Comparison of ENCODE assay signal across 3 fruit fly cellular contexts in genomic region chr3L:11242410-11243291, dm6.
TF ChIP-seq lines count a peak whose summit lies in the region.

No protein-coding gene starts in this region.

TF ChIP-seq in whole organism, adult, 20 proteins besides CTCF, POLR2A, EP300 and RAD21 (continued from another document):
- no peak for TF ChIP-seq cnc (optimal IDR thresholded peaks at IDR 0.05; lab: Kevin White, UChicago)
- peak; percentile 32 for TF ChIP-seq pad (GFP tag; optimal IDR thresholded peaks at IDR 0.05; lab: Kevin White, UChicago)

TF ChIP-seq in whole organism, embryonic, 481 proteins besides CTCF, POLR2A, EP300 and RAD21 (continued from another document):
- TF ChIP-seq sens (GFP tag; lab: Kevin White, UChicago) (peak; percentile 62), stc (GFP tag; IDR thresholded peaks at IDR 0.05; lab: Robert Waterston, UW) (0 out of 2 replicates have a peak, but pooled peaks have one; percentile 22), CG34376 (GFP tag; optimal IDR thresholded peaks at IDR 0.05; lab: Kevin White, UChicago) (peak; percentile 37), crol (GFP tag; IDR thresholded peaks at IDR 0.05; lab: Robert Waterston, UW) (peak; percentile 76), caup (GFP tag; optimal IDR thresholded peaks at IDR 0.05; lab: Kevin White, UChicago; ENCODE audit: severe bottlenecking) (peak; percentile 8), lab (GFP tag; optimal IDR thresholded peaks at IDR 0.05; lab: Kevin White, UChicago) (peak; percentile 56), CG7372 (GFP tag; IDR thresholded peaks at IDR 0.05; lab: Robert Waterston, UW) (no peak), slbo (GFP tag; IDR thresholded peaks at IDR 0.05; lab: Robert Waterston, UW) (peak; percentile 24; the same call in 1 of the 2 replicates), jigr1 (GFP tag; IDR thresholded peaks at IDR 0.05; lab: Robert Waterston, UW) (no peak), zf30C (GFP tag; optimal IDR thresholded peaks at IDR 0.05; lab: Kevin White, UChicago) (peak; percentile 78), BtbVII (GFP tag; optimal IDR thresholded peaks at IDR 0.05; lab: Kevin White, UChicago) (peak; percentile 26), Ets65A (GFP tag; lab: Kevin White, UChicago) (peak; percentile 7), CG18599 (GFP tag; optimal IDR thresholded peaks at IDR 0.05; lab: Kevin White, UChicago) (no peak), sens-2 (GFP tag; IDR thresholded peaks at IDR 0.05; lab: Robert Waterston, UW) (0 out of 2 replicates have a peak, but pooled peaks have one; percentile 12), CG10959 (GFP tag; IDR thresholded peaks at IDR 0.05; lab: Robert Waterston, UW) (no peak), Trl (optimal IDR thresholded peaks at IDR 0.05; lab: Kevin White, UChicago) (peak; percentile 68 to 78), Trl (GFP tag; optimal IDR thresholded peaks at IDR 0.05; lab: Kevin White, UChicago) (no peak), gce (GFP tag; IDR thresholded peaks at IDR 0.05; lab: Robert Waterston, UW) (0 out of 3 replicates have a peak, but pooled peaks have one; percentile 14), pho (GFP tag; optimal IDR thresholded peaks at IDR 0.05; lab: Kevin White, UChicago) (peak; percentile 7), chif (GFP tag; optimal IDR thresholded peaks at IDR 0.05; lab: Kevin White, UChicago) (no peak), so (GFP tag; IDR thresholded peaks at IDR 0.05; lab: Robert Waterston, UW) (0 out of 3 replicates have a peak, but pooled peaks have one; percentile 31), Pdp1 (GFP tag; optimal IDR thresholded peaks at IDR 0.05; lab: Kevin White, UChicago) (peak in 1 of 2 experiments; percentile 93), Awh (GFP tag; IDR thresholded peaks at IDR 0.05; lab: Robert Waterston, UW) (0 out of 2 replicates have a peak, but pooled peaks have one; percentile 35), CG15479 (GFP tag; optimal IDR thresholded peaks at IDR 0.05; lab: Kevin White, UChicago) (peak; percentile 85), CG17361 (GFP tag; IDR thresholded peaks at IDR 0.05; lab: Robert Waterston, UW) (no peak), sug (tag; optimal IDR thresholded peaks at IDR 0.05; lab: Kevin White, UChicago) (peak; percentile 93), CG32532 (GFP tag; IDR thresholded peaks at IDR 0.05; lab: Robert Waterston, UW) (peak; percentile 38; the same call in 1 of the 2 replicates), CG2678 (tag; optimal IDR thresholded peaks at IDR 0.05; lab: Kevin White, UChicago) (peak; percentile 21), vvl (GFP tag; IDR thresholded peaks at IDR 0.05; lab: Robert Waterston, UW) (peak; percentile 9; the same call in 1 of the 2 replicates), CG1603 (tag; optimal IDR thresholded peaks at IDR 0.05; lab: Kevin White, UChicago) (peak; percentile 1), Drgx (GFP tag; IDR thresholded peaks at IDR 0.05; lab: Robert Waterston, UW) (peak; percentile 16; the same call in 1 of the 2 replicates), yki (optimal IDR thresholded peaks at IDR 0.05; lab: Kevin White, UChicago) (peak; percentile 22), ase (GFP tag; IDR thresholded peaks at IDR 0.05; lab: Robert Waterston, UW) (peak; percentile 40; the same call in 1 of the 3 replicates), rib (GFP tag; IDR thresholded peaks at IDR 0.05; lab: Robert Waterston, UW) (peak; percentile 75), Hr78 (GFP tag; optimal IDR thresholded peaks at IDR 0.05; lab: Kevin White, UChicago) (peak in 1 of 2 experiments; percentile 37), Mrtf (GFP tag; IDR thresholded peaks at IDR 0.05; lab: Robert Waterston, UW) (no peak), Stat92E (GFP tag; optimal IDR thresholded peaks at IDR 0.05; lab: Kevin White, UChicago) (no peak), exex (tag; optimal IDR thresholded peaks at IDR 0.05; lab: Kevin White, UChicago) (peak; percentile 61), CG8290 (GFP tag; optimal IDR thresholded peaks at IDR 0.05; lab: Kevin White, UChicago) (no peak), CG8290 (tag; optimal IDR thresholded peaks at IDR 0.05; lab: Kevin White, UChicago) (peak in 1 of 2 experiments; percentile 29), CG1832 (GFP tag; optimal IDR thresholded peaks at IDR 0.05; lab: Kevin White, UChicago) (peak; percentile 56)

TF ChIP-seq in whole organism, prepupa, 60 proteins besides CTCF, POLR2A, EP300 and RAD21 (continued from another document):
- TF ChIP-seq OdsH (GFP tag; optimal IDR thresholded peaks at IDR 0.05; lab: Kevin White, UChicago) = peak; percentile 16
- TF ChIP-seq fd59A (GFP tag; optimal IDR thresholded peaks at IDR 0.05; lab: Kevin White, UChicago) = no peak
- peak; percentile 34 for TF ChIP-seq CG11762 (GFP tag; optimal IDR thresholded peaks at IDR 0.05; lab: Kevin White, UChicago; ENCODE audit: insufficient read depth)
- TF ChIP-seq Blimp-1 (GFP tag; optimal IDR thresholded peaks at IDR 0.05; lab: Kevin White, UChicago) = no peak
- peak; percentile 12 for TF ChIP-seq CG34406 (GFP tag; optimal IDR thresholded peaks at IDR 0.05; lab: Kevin White, UChicago)
- peak; percentile 6 for TF ChIP-seq CG3032 (tag; optimal IDR thresholded peaks at IDR 0.05; lab: Kevin White, UChicago)
- TF ChIP-seq CG31627 (GFP tag; optimal IDR thresholded peaks at IDR 0.05; lab: Kevin White, UChicago) = no peak
- peak; percentile 24 for TF ChIP-seq Ets96B (tag; optimal IDR thresholded peaks at IDR 0.05; lab: Kevin White, UChicago)
- no peak for TF ChIP-seq CG15336 (GFP tag; IDR thresholded peaks at IDR 0.05; lab: Robert Waterston, UW)
- TF ChIP-seq dac (GFP tag; optimal IDR thresholded peaks at IDR 0.05; lab: Kevin White, UChicago) = no peak
- TF ChIP-seq dsx (GFP tag; optimal IDR thresholded peaks at IDR 0.05; lab: Kevin White, UChicago; ENCODE audit: poor library complexity, severe bottlenecking) = peak; percentile 5
- TF ChIP-seq Hr39 (GFP tag; optimal IDR thresholded peaks at IDR 0.05; lab: Kevin White, UChicago) = no peak
- TF ChIP-seq Lpt (GFP tag; optimal IDR thresholded peaks at IDR 0.05; lab: Kevin White, UChicago) = no peak
- TF ChIP-seq eg (GFP tag; IDR thresholded peaks at IDR 0.05; lab: Robert Waterston, UW) = peak; percentile 59; the same call in 2 of the 3 replicates
- TF ChIP-seq Eip75B (GFP tag; optimal IDR thresholded peaks at IDR 0.05; lab: Kevin White, UChicago) = peak; percentile 32
- no peak for TF ChIP-seq spab (GFP tag; optimal IDR thresholded peaks at IDR 0.05; lab: Kevin White, UChicago)
- no peak for TF ChIP-seq CG3919 (GFP tag; optimal IDR thresholded peaks at IDR 0.05; lab: Kevin White, UChicago)
- peak; percentile 65 for TF ChIP-seq CG6163 (GFP tag; IDR thresholded peaks at IDR 0.05; lab: Robert Waterston, UW)
- TF ChIP-seq topi (GFP tag; optimal IDR thresholded peaks at IDR 0.05; lab: Kevin White, UChicago) = no peak
- no peak for TF ChIP-seq Met (GFP tag; optimal IDR thresholded peaks at IDR 0.05; lab: Kevin White, UChicago)
- TF ChIP-seq CG4318 (GFP tag; optimal IDR thresholded peaks at IDR 0.05; lab: Kevin White, UChicago) = peak; percentile 22
- TF ChIP-seq CG16779 (tag; optimal IDR thresholded peaks at IDR 0.05; lab: Kevin White, UChicago) = no peak
- TF ChIP-seq CG9139 (GFP tag; optimal IDR thresholded peaks at IDR 0.05; lab: Kevin White, UChicago) = no peak
- peak; percentile 83 for TF ChIP-seq Eip78C (GFP tag; lab: Kevin White, UChicago)
- TF ChIP-seq CG7368 (GFP tag; optimal IDR thresholded peaks at IDR 0.05; lab: Kevin White, UChicago) = no peak
- TF ChIP-seq Eip93F (GFP tag; optimal IDR thresholded peaks at IDR 0.05; lab: Kevin White, UChicago) = no peak
- peak; percentile 14 for TF ChIP-seq CG6808 (GFP tag; optimal IDR thresholded peaks at IDR 0.05; lab: Kevin White, UChicago)
- TF ChIP-seq CG32006 (GFP tag; optimal IDR thresholded peaks at IDR 0.05; lab: Kevin White, UChicago) = peak; percentile 48
- TF ChIP-seq CG6854 (GFP tag; optimal IDR thresholded peaks at IDR 0.05; lab: Kevin White, UChicago) = no peak
- no peak for TF ChIP-seq CG8119 (GFP tag; IDR thresholded peaks at IDR 0.05; lab: Robert Waterston, UW)
- peak; percentile 60 for TF ChIP-seq vri (GFP tag; optimal IDR thresholded peaks at IDR 0.05; lab: Kevin White, UChicago)
- TF ChIP-seq CG6792 (GFP tag; optimal IDR thresholded peaks at IDR 0.05; lab: Kevin White, UChicago) = no peak
- TF ChIP-seq CG11294 (GFP tag; IDR thresholded peaks at IDR 0.05; lab: Robert Waterston, UW) = no peak; the same call in 1 of the 2 replicates
- TF ChIP-seq Sox14 (GFP tag; optimal IDR thresholded peaks at IDR 0.05; lab: Kevin White, UChicago) = no peak
